Worm (Caenorhabditis elegans): ENCODE results near the gene R02D5.10.

Gene R02D5.10

ce11 chrV:14495493-14495892 lies 13.4 kb downstream of the R02D5.10 start:
- peak; percentile 25 for TF ChIP-seq elt-1 (tag; optimal IDR thresholded peaks at IDR 0.05; ENCODE audit: borderline replicate concordance, insufficient read depth)
- no peak for TF ChIP-seq lin-32 (GFP tag; optimal IDR thresholded peaks at IDR 0.05)
- TF ChIP-seq blmp-1 (tag; optimal IDR thresholded peaks at IDR 0.05), result peak; percentile 89

ce11 chrV:14496446-14496845 lies 14.4 kb downstream of the R02D5.10 start:
- peak; percentile 51 for TF ChIP-seq drap-1 (GFP tag; optimal IDR thresholded peaks at IDR 0.05)
- TF ChIP-seq ces-1 (GFP tag; optimal IDR thresholded peaks at IDR 0.05), result peak; percentile 86
- TF ChIP-seq bed-3 (GFP tag; optimal IDR thresholded peaks at IDR 0.05), result no peak
- peak; percentile 27 for TF ChIP-seq unc-62 (GFP tag; optimal IDR thresholded peaks at IDR 0.05)
- TF ChIP-seq zip-8 (tag; optimal IDR thresholded peaks at IDR 0.05), result no peak

ce11 chrV:14498204-14498603 lies 16.1 kb downstream of the R02D5.10 start:
- no peak for TF ChIP-seq elt-3 (tag; optimal IDR thresholded peaks at IDR 0.05)
- TF ChIP-seq elt-1 (tag; optimal IDR thresholded peaks at IDR 0.05; ENCODE audit: borderline replicate concordance, insufficient read depth), result no peak
- peak; percentile 63 for TF ChIP-seq ham-2 (GFP tag; optimal IDR thresholded peaks at IDR 0.05)
- TF ChIP-seq mls-2 (tag; optimal IDR thresholded peaks at IDR 0.05), result peak; percentile 50
- no peak for TF ChIP-seq blmp-1 (tag; optimal IDR thresholded peaks at IDR 0.05)
- peak; percentile 46 for TF ChIP-seq sptf-1 (tag; optimal IDR thresholded peaks at IDR 0.05)
- TF ChIP-seq ztf-11 (tag; optimal IDR thresholded peaks at IDR 0.05), result no peak
- peak; percentile 8 for TF ChIP-seq ces-1 (GFP tag; optimal IDR thresholded peaks at IDR 0.05)
- no peak for TF ChIP-seq unc-62 (GFP tag; optimal IDR thresholded peaks at IDR 0.05)
- peak; percentile 84 for TF ChIP-seq nhr-2 (tag; optimal IDR thresholded peaks at IDR 0.05)
- TF ChIP-seq mep-1 (tag; optimal IDR thresholded peaks at IDR 0.05), result peak; percentile 52
- TF ChIP-seq ceh-43 (GFP tag; optimal IDR thresholded peaks at IDR 0.05), result no peak
- TF ChIP-seq nhr-28 (tag; optimal IDR thresholded peaks at IDR 0.05), result no peak
- TF ChIP-seq cnd-1 (tag; optimal IDR thresholded peaks at IDR 0.05), result peak; percentile 22
- no peak for TF ChIP-seq nhr-237 (tag; optimal IDR thresholded peaks at IDR 0.05)
- TF ChIP-seq snpc-4 (tag; optimal IDR thresholded peaks at IDR 0.05), result no peak
- no peak for TF ChIP-seq zip-8 (tag; optimal IDR thresholded peaks at IDR 0.05)
- TF ChIP-seq mab-5 (tag; optimal IDR thresholded peaks at IDR 0.05), result no peak
- no peak for TF ChIP-seq nhr-76 (tag; optimal IDR thresholded peaks at IDR 0.05)
- no peak for TF ChIP-seq sem-2 (GFP tag; optimal IDR thresholded peaks at IDR 0.05)
- TF ChIP-seq M03D4.4 (tag; optimal IDR thresholded peaks at IDR 0.05), result no peak
- TF ChIP-seq pha-4 (tag; optimal IDR thresholded peaks at IDR 0.05), result no peak
- TF ChIP-seq bed-3 (GFP tag; optimal IDR thresholded peaks at IDR 0.05), result no peak
- TF ChIP-seq nhr-12 (tag; optimal IDR thresholded peaks at IDR 0.05), result no peak
- TF ChIP-seq ceh-39 (tag; optimal IDR thresholded peaks at IDR 0.05), result no peak
- TF ChIP-seq lin-13 (tag; optimal IDR thresholded peaks at IDR 0.05), result peak; percentile 51
- TF ChIP-seq unc-39 (tag; optimal IDR thresholded peaks at IDR 0.05), result no peak

ce11 chrV:14499074-14499864 lies 17.2 kb downstream of the R02D5.10 start:
- TF ChIP-seq pha-4 (tag; optimal IDR thresholded peaks at IDR 0.05) (no peak), drap-1 (GFP tag; optimal IDR thresholded peaks at IDR 0.05) (peak; percentile 23)

- TF ChIP-seq unc-62 (GFP tag; optimal IDR thresholded peaks at IDR 0.05) (no peak), ceh-43 (GFP tag; optimal IDR thresholded peaks at IDR 0.05) (no peak), nhr-28 (tag; optimal IDR thresholded peaks at IDR 0.05) (no peak), unc-39 (tag; optimal IDR thresholded peaks at IDR 0.05) (no peak), sptf-1 (tag; optimal IDR thresholded peaks at IDR 0.05) (no peak), ces-1 (GFP tag; optimal IDR thresholded peaks at IDR 0.05) (peak; percentile 15), tbx-8 (GFP tag; optimal IDR thresholded peaks at IDR 0.05) (no peak)
These were observed 18.5 kb downstream of the R02D5.10 start for ce11 chrV:14500554-14500953.

ce11 chrV:14501136-14501535 lies 19.0 kb downstream of the R02D5.10 start, which contains the start of gene R02D5.24:
Gene R02D5.24, plus strand, starts transcription at chrV:14501340.
- peak; percentile 81 for TF ChIP-seq zip-8 (tag; optimal IDR thresholded peaks at IDR 0.05)
- no peak for TF ChIP-seq lin-13 (tag; optimal IDR thresholded peaks at IDR 0.05)
- TF ChIP-seq mep-1 (tag; optimal IDR thresholded peaks at IDR 0.05), result no peak
- TF ChIP-seq ceh-39 (tag; optimal IDR thresholded peaks at IDR 0.05), result no peak
- TF ChIP-seq tbx-8 (GFP tag; optimal IDR thresholded peaks at IDR 0.05), result no peak
- TF ChIP-seq nhr-2 (tag; optimal IDR thresholded peaks at IDR 0.05), result peak; percentile 99
- no peak for TF ChIP-seq flh-1 (GFP tag; optimal IDR thresholded peaks at IDR 0.05)
- TF ChIP-seq blmp-1 (tag; optimal IDR thresholded peaks at IDR 0.05), result no peak
- peak; percentile 56 for TF ChIP-seq cnd-1 (tag; optimal IDR thresholded peaks at IDR 0.05)
- TF ChIP-seq elt-3 (tag; optimal IDR thresholded peaks at IDR 0.05), result no peak
- TF ChIP-seq unc-120 (tag; optimal IDR thresholded peaks at IDR 0.05; ENCODE audit: poor library complexity, severe bottlenecking), result no peak
- no peak for TF ChIP-seq lin-32 (GFP tag; optimal IDR thresholded peaks at IDR 0.05)
- TF ChIP-seq lsy-2 (tag; optimal IDR thresholded peaks at IDR 0.05), result no peak
- TF ChIP-seq bed-3 (GFP tag; optimal IDR thresholded peaks at IDR 0.05), result no peak
- peak; percentile 73 for TF ChIP-seq drap-1 (GFP tag; optimal IDR thresholded peaks at IDR 0.05)
- TF ChIP-seq nhr-12 (tag; optimal IDR thresholded peaks at IDR 0.05), result no peak
- TF ChIP-seq sptf-1 (tag; optimal IDR thresholded peaks at IDR 0.05), result peak; percentile 32
- peak; percentile 10 for TF ChIP-seq hlh-1 (tag; optimal IDR thresholded peaks at IDR 0.05)
- TF ChIP-seq elt-1 (tag; optimal IDR thresholded peaks at IDR 0.05; ENCODE audit: borderline replicate concordance, insufficient read depth), result no peak
- TF ChIP-seq ces-1 (GFP tag; optimal IDR thresholded peaks at IDR 0.05), result no peak
- no peak for TF ChIP-seq snpc-4 (tag; optimal IDR thresholded peaks at IDR 0.05)

Data from whole organism, mixed stage, embryonic.